Worm (Caenorhabditis elegans) whole organism, L2 larva: ENCODE results near the gene C04B4.4.

Experiments used
- C34F6.9 ChIP-seq: fragments of 150-350 bp; optimal IDR thresholded peaks from 2 replicates; lab custom pipeline; 2014; ENCODE audit warnings: missing biosample characterization, missing genetic modification characterization
- F13H6.1 ChIP-seq: sonication (generic microtip); optimal IDR thresholded peaks from 2 replicates; lab custom pipeline; 2016; ENCODE audit warnings: missing genetic modification characterization, missing compliant biosample characterization
- R02D3.7 ChIP-seq: fragments of 150-350 bp; optimal IDR thresholded peaks from 2 replicates; lab custom pipeline; 2014; ENCODE audit warnings: missing biosample characterization, missing genetic modification characterization
- Y55F3AM.14 ChIP-seq: fragments of 200-800 bp; sonication (Bioruptor generic); optimal IDR thresholded peaks from 2 replicates; lab custom pipeline; 2018; ENCODE audit warnings: mild to moderate bottlenecking, missing genetic modification characterization, missing compliant biosample characterization
- ZK546.5 ChIP-seq: sonication (generic microtip); optimal IDR thresholded peaks from 2 replicates; lab custom pipeline; 2017; ENCODE audit warnings: missing biosample characterization, missing genetic modification characterization
- alr-1 ChIP-seq: fragments of 150-350 bp; optimal IDR thresholded peaks from 2 replicates; lab custom pipeline; 2014; ENCODE audit warnings: missing biosample characterization, missing genetic modification characterization
- aly-2 ChIP-seq: fragments of 150-350 bp; optimal IDR thresholded peaks from 2 replicates; lab custom pipeline; 2014; ENCODE audit warnings: missing biosample characterization, missing genetic modification characterization
- ama-1 ChIP-seq: fragments of 150-350 bp; optimal IDR thresholded peaks from 2 replicates; lab custom pipeline; 2018; ENCODE audit warnings: inconsistent platforms
- blmp-1 ChIP-seq: sonication (generic microtip); optimal IDR thresholded peaks from 2 replicates; lab custom pipeline; 2017; ENCODE audit warnings: missing genetic modification characterization, mild to moderate bottlenecking, missing compliant biosample characterization, antibody characterized with exemption, moderate library complexity; ENCODE audit not compliant: insufficient read depth
- ceh-16 ChIP-seq: fragments of 150-350 bp; optimal IDR thresholded peaks from 2 replicates; lab custom pipeline; 2014; ENCODE audit warnings: missing biosample characterization, missing genetic modification characterization
- ceh-82 ChIP-seq: fragments of 150-350 bp; optimal IDR thresholded peaks from 2 replicates; lab custom pipeline; 2014; ENCODE audit warnings: missing biosample characterization, missing genetic modification characterization
- crh-2 ChIP-seq: sonication (generic microtip); optimal IDR thresholded peaks from 2 replicates; lab custom pipeline; 2017; ENCODE audit warnings: missing biosample characterization, missing genetic modification characterization
- dmd-4 ChIP-seq: sonication (generic microtip); optimal IDR thresholded peaks from 2 replicates; lab custom pipeline; 2017; ENCODE audit warnings: missing biosample characterization, missing genetic modification characterization
- egl-27 ChIP-seq: sonication (generic microtip); optimal IDR thresholded peaks from 3 replicates; lab custom pipeline; 2017; ENCODE audit warnings: missing biosample characterization, missing genetic modification reagents, missing genetic modification characterization
- elt-3 ChIP-seq: sonication (generic microtip); optimal IDR thresholded peaks from 2 replicates; lab custom pipeline; 2017; ENCODE audit warnings: missing biosample characterization, missing genetic modification characterization
- fos-1 ChIP-seq: fragments of 150-350 bp; optimal IDR thresholded peaks from 2 replicates; lab custom pipeline; 2014; ENCODE audit warnings: missing biosample characterization, missing genetic modification characterization
- gmeb-1 ChIP-seq: fragments of 150-350 bp; optimal IDR thresholded peaks from 2 replicates; lab custom pipeline; 2014; ENCODE audit warnings: missing biosample characterization, missing genetic modification characterization
- lin-11 ChIP-seq: fragments of 150-350 bp; sonication (generic microtip); optimal IDR thresholded peaks from 2 replicates; lab custom pipeline; 2014; ENCODE audit warnings: missing biosample characterization, missing genetic modification characterization, inconsistent platforms, mixed read lengths
- lin-39 ChIP-seq: fragments of 150-350 bp; optimal IDR thresholded peaks from 2 replicates; lab custom pipeline; 2014; ENCODE audit warnings: missing biosample characterization, missing genetic modification reagents, missing genetic modification characterization
- mab-5 ChIP-seq: fragments of 150-350 bp; optimal IDR thresholded peaks from 2 replicates; lab custom pipeline; 2014; ENCODE audit warnings: missing biosample characterization, missing genetic modification characterization
- nhr-10 ChIP-seq: sonication (generic microtip); optimal IDR thresholded peaks from 2 replicates; lab custom pipeline; 2017; ENCODE audit warnings: missing biosample characterization, missing genetic modification characterization
- nhr-12 ChIP-seq: fragments of 150-350 bp; optimal IDR thresholded peaks from 2 replicates; lab custom pipeline; 2014; ENCODE audit warnings: missing biosample characterization, missing genetic modification characterization
- nhr-129 ChIP-seq: fragments of 150-350 bp; optimal IDR thresholded peaks from 2 replicates; lab custom pipeline; 2014; ENCODE audit warnings: missing biosample characterization, missing genetic modification characterization
- nhr-21 ChIP-seq: fragments of 150-350 bp; optimal IDR thresholded peaks from 2 replicates; lab custom pipeline; 2014; ENCODE audit warnings: missing biosample characterization, missing genetic modification characterization
- nhr-23 ChIP-seq: fragments of 150-350 bp; optimal IDR thresholded peaks from 2 replicates; lab custom pipeline; 2014; ENCODE audit warnings: missing biosample characterization, missing genetic modification reagents, missing genetic modification characterization
- nhr-25 ChIP-seq: fragments of 150-350 bp; sonication (generic microtip); optimal IDR thresholded peaks from 3 replicates; lab custom pipeline; 2014; ENCODE audit warnings: missing biosample characterization, missing genetic modification characterization
- peb-1 ChIP-seq: fragments of 150-350 bp; optimal IDR thresholded peaks from 2 replicates; lab custom pipeline; 2014; ENCODE audit warnings: missing biosample characterization, missing genetic modification characterization
- sem-4 ChIP-seq: fragments of 150-350 bp; optimal IDR thresholded peaks from 2 replicates; lab custom pipeline; 2014; ENCODE audit warnings: missing biosample characterization, missing genetic modification reagents, missing genetic modification characterization
- skn-1 ChIP-seq: sonication (generic microtip); optimal IDR thresholded peaks from 2 replicates; lab custom pipeline; 2017; ENCODE audit warnings: missing biosample characterization, missing genetic modification characterization
- sma-3 ChIP-seq: sonication (generic microtip); optimal IDR thresholded peaks from 2 replicates; lab custom pipeline; 2016; ENCODE audit warnings: missing genetic modification reagents, missing genetic modification characterization, missing compliant biosample characterization
- sma-9 ChIP-seq, 2 experiments: fragments of 150-350 bp in 1 of 2; sonication (generic microtip) in 1 of 2; optimal IDR thresholded peaks; 2 replicates each; lab custom pipeline; 2014 to 2016; ENCODE audit warnings: missing genetic modification characterization in 2 of 2, mild to moderate bottlenecking in 1 of 2, missing biosample characterization in 1 of 2, missing compliant biosample characterization in 1 of 2, missing genetic modification reagents in 1 of 2, moderate library complexity in 1 of 2
- snpc-4 ChIP-seq: fragments of 150-350 bp; optimal IDR thresholded peaks from 2 replicates; lab custom pipeline; 2014; ENCODE audit warnings: missing biosample characterization, missing genetic modification characterization
- zag-1 ChIP-seq: fragments of 150-350 bp; optimal IDR thresholded peaks from 2 replicates; lab custom pipeline; 2014; ENCODE audit warnings: missing biosample characterization, missing genetic modification characterization
- ztf-1 ChIP-seq: fragments of 200-800 bp; sonication (Bioruptor generic); conservative IDR thresholded peaks from 2 replicates; pipeline ENCODE4 v1.3.6; 2022; ENCODE audit warnings: missing genetic modification characterization, missing compliant biosample characterization
- ztf-11 ChIP-seq: sonication (generic microtip); optimal IDR thresholded peaks from 2 replicates; lab custom pipeline; 2017; ENCODE audit warnings: missing biosample characterization, missing genetic modification characterization
- ztf-4 ChIP-seq: fragments of 150-350 bp; optimal IDR thresholded peaks from 2 replicates; lab custom pipeline; 2014; ENCODE audit warnings: missing biosample characterization, missing genetic modification characterization

C04B4.4 gene

ce11 chrX:12326424-12326823, 35.8 kb downstream of the C04B4.4 start, which contains the start of gene srd-41:
TSS of gene srd-41 (plus strand) at chrX:12326724.
- TF ChIP-seq skn-1 (tag; lab: Kevin White, UChicago) (no peak), R02D3.7 (tag; lab: Kevin White, UChicago) (no peak), nhr-12 (no peak), sem-4 (tag; lab: Kevin White, UChicago) (no peak), C34F6.9 (no peak), blmp-1 (tag; lab: Kevin White, UChicago) (no peak), egl-27 (no peak), ZK546.5 (tag; lab: Kevin White, UChicago) (no peak), sma-9 (GFP tag; optimal IDR thresholded peaks at IDR 0.05; lab: Kevin White, UChicago) (no peak), sma-9 (tag; optimal IDR thresholded peaks at IDR 0.05; lab: Kevin White, UChicago) (no peak), lin-39 (tag; lab: Kevin White, UChicago) (no peak), nhr-21 (no peak), nhr-10 (tag; lab: Kevin White, UChicago) (no peak), lin-11 (tag; lab: Kevin White, UChicago) (no peak), fos-1 (tag; lab: Kevin White, UChicago) (no peak), aly-2 (tag; lab: Kevin White, UChicago) (no peak), alr-1 (tag; lab: Kevin White, UChicago) (no peak), ztf-1 (no peak)

- TF ChIP-seq egl-27 (no peak), lin-39 (tag; lab: Kevin White, UChicago) (no peak), fos-1 (tag; lab: Kevin White, UChicago) (no peak), nhr-23 (tag; lab: Kevin White, UChicago) (no peak)
Observed at ce11 chrX:12328676-12329075, 38.0 kb downstream of the C04B4.4 start, which contains the start of gene srd-45. TSS of gene srd-45 (plus strand) at chrX:12328976.

ce11 chrX:12331795-12332194, 41.2 kb downstream of the C04B4.4 start, which contains the start of gene srd-46:
TSS of gene srd-46 (plus strand) at chrX:12332095.
- TF ChIP-seq ztf-11 (tag; lab: Kevin White, UChicago) (no peak), peb-1 (tag; lab: Kevin White, UChicago) (no peak), nhr-129 (no peak), sma-3 (no peak), snpc-4 (tag; lab: Kevin White, UChicago) (no peak), aly-2 (tag; lab: Kevin White, UChicago) (no peak), mab-5 (tag; lab: Kevin White, UChicago) (no peak), ceh-16 (tag; lab: Kevin White, UChicago) (no peak), ceh-82 (tag; lab: Kevin White, UChicago) (no peak), C34F6.9 (no peak)

- TF ChIP-seq dmd-4 (tag; lab: Kevin White, UChicago) (no peak), nhr-25 (tag; lab: Kevin White, UChicago) (no peak), peb-1 (tag; lab: Kevin White, UChicago) (no peak), crh-2 (tag; lab: Kevin White, UChicago) (no peak), aly-2 (tag; lab: Kevin White, UChicago) (no peak), Y55F3AM.14 (GFP tag; lab: Kevin White, UChicago) (no peak), nhr-129 (no peak), zag-1 (tag; lab: Kevin White, UChicago) (no peak), lin-11 (tag; lab: Kevin White, UChicago) (no peak), F13H6.1 (tag; lab: Kevin White, UChicago) (no peak), ama-1 (lab: Kevin White, UChicago) (no peak), elt-3 (tag; lab: Kevin White, UChicago) (no peak), alr-1 (tag; lab: Kevin White, UChicago) (no peak), nhr-21 (no peak), blmp-1 (tag; lab: Kevin White, UChicago) (no peak), skn-1 (tag; lab: Kevin White, UChicago) (no peak), fos-1 (tag; lab: Kevin White, UChicago) (no peak), ZK546.5 (tag; lab: Kevin White, UChicago) (no peak), ztf-4 (tag; lab: Kevin White, UChicago) (no peak), gmeb-1 (tag; lab: Kevin White, UChicago) (no peak)
Observed at ce11 chrX:12333479-12333878, 42.8 kb downstream of the C04B4.4 start, which contains the start of gene srd-47. TSS of gene srd-47 (plus strand) at chrX:12333642.
